Worm (Caenorhabditis elegans) whole organism, late embryonic: ENCODE results near the gene fbxb-6.

Experiments
- C08G9.2 ChIP-seq: sonication (generic microtip); optimal IDR thresholded peaks from 2 replicates; lab custom pipeline; 2016; ENCODE audit warnings: mild to moderate bottlenecking, missing genetic modification characterization, moderate library complexity, missing compliant biosample characterization
- C38D4.7 ChIP-seq: fragments of 200-800 bp; sonication (Bioruptor generic); optimal IDR thresholded peaks from 2 replicates; lab custom pipeline; 2018; ENCODE audit warnings: mild to moderate bottlenecking, missing genetic modification characterization, moderate library complexity, missing compliant biosample characterization
- F13H6.1 ChIP-seq: sonication (generic microtip); optimal IDR thresholded peaks from 2 replicates; lab custom pipeline; 2016; ENCODE audit warnings: missing genetic modification characterization, missing compliant biosample characterization
- K09A11.1 ChIP-seq: sonication (generic microtip); optimal IDR thresholded peaks from 2 replicates; lab custom pipeline; 2017; ENCODE audit warnings: antibody characterized with exemption, mild to moderate bottlenecking, missing genetic modification characterization, missing compliant biosample characterization; ENCODE audit not compliant: insufficient read depth
- Y22D7AL.16 ChIP-seq: sonication (generic microtip); optimal IDR thresholded peaks from 2 replicates; lab custom pipeline; 2016; ENCODE audit warnings: missing genetic modification characterization, missing compliant biosample characterization
- ahr-1 ChIP-seq: sonication (generic microtip); optimal IDR thresholded peaks from 2 replicates; lab custom pipeline; 2016; ENCODE audit warnings: missing genetic modification characterization, missing compliant biosample characterization
- ceh-14 ChIP-seq: sonication (generic microtip); optimal IDR thresholded peaks from 2 replicates; lab custom pipeline; 2016; ENCODE audit warnings: missing genotype, missing genetic modification characterization, missing compliant biosample characterization
- ceh-19 ChIP-seq: fragments of 200-800 bp; sonication (Bioruptor generic); optimal IDR thresholded peaks from 2 replicates; lab custom pipeline; 2018; ENCODE audit warnings: mild to moderate bottlenecking, missing genetic modification characterization, missing compliant biosample characterization
- ceh-2 ChIP-seq: sonication (generic microtip); optimal IDR thresholded peaks from 2 replicates; lab custom pipeline; 2016; ENCODE audit warnings: missing genotype, missing genetic modification characterization, missing compliant biosample characterization
- ceh-24 ChIP-seq: sonication (generic microtip); optimal IDR thresholded peaks from 2 replicates; lab custom pipeline; 2016; ENCODE audit warnings: mild to moderate bottlenecking, missing genetic modification characterization, missing compliant biosample characterization
- ceh-30 ChIP-seq: fragments of 150-350 bp; optimal IDR thresholded peaks from 2 replicates; lab custom pipeline; 2014; ENCODE audit warnings: missing biosample characterization, missing genetic modification characterization
- ceh-31 ChIP-seq: sonication (generic microtip); optimal IDR thresholded peaks from 2 replicates; lab custom pipeline; 2016; ENCODE audit warnings: missing genetic modification characterization, missing compliant biosample characterization
- ceh-34 ChIP-seq: sonication (generic microtip); optimal IDR thresholded peaks from 2 replicates; lab custom pipeline; 2016; ENCODE audit warnings: mild to moderate bottlenecking, missing genetic modification characterization, missing compliant biosample characterization
- elt-2 ChIP-seq: sonication (generic microtip); optimal IDR thresholded peaks from 2 replicates; lab custom pipeline; 2016; ENCODE audit warnings: missing genetic modification reagents, missing genetic modification characterization, missing compliant biosample characterization
- ets-4 ChIP-seq: sonication (generic microtip); optimal IDR thresholded peaks from 2 replicates; lab custom pipeline; 2016; ENCODE audit warnings: missing genetic modification characterization, missing compliant biosample characterization
- eyg-1 ChIP-seq: sonication (generic microtip); optimal IDR thresholded peaks from 2 replicates; lab custom pipeline; 2016; ENCODE audit warnings: missing genotype, missing genetic modification characterization, missing compliant biosample characterization
- fax-1 ChIP-seq: sonication (generic microtip); optimal IDR thresholded peaks from 2 replicates; lab custom pipeline; 2016; ENCODE audit warnings: missing genotype, missing genetic modification characterization, missing compliant biosample characterization
- fkh-10 ChIP-seq: fragments of 150-350 bp; optimal IDR thresholded peaks from 2 replicates; lab custom pipeline; 2014; ENCODE audit warnings: missing biosample characterization, missing genetic modification reagents, missing genetic modification characterization
- gmeb-2 ChIP-seq: sonication (generic microtip); optimal IDR thresholded peaks from 2 replicates; lab custom pipeline; 2016; ENCODE audit warnings: missing genetic modification characterization, inconsistent platforms, missing compliant biosample characterization
- hlh-13 ChIP-seq: fragments of 200-800 bp; sonication (Bioruptor generic); optimal IDR thresholded peaks from 2 replicates; lab custom pipeline; 2018; ENCODE audit warnings: mild to moderate bottlenecking, missing genetic modification characterization, missing compliant biosample characterization
- hlh-15 ChIP-seq: sonication (generic microtip); optimal IDR thresholded peaks from 2 replicates; lab custom pipeline; 2016; ENCODE audit warnings: missing genetic modification characterization, missing compliant biosample characterization
- hlh-30 ChIP-seq: sonication (generic microtip); optimal IDR thresholded peaks from 2 replicates; lab custom pipeline; 2017; ENCODE audit warnings: antibody characterized with exemption, missing genetic modification characterization, missing compliant biosample characterization; ENCODE audit not compliant: insufficient read depth
- hlh-6 ChIP-seq: sonication (generic microtip); optimal IDR thresholded peaks from 2 replicates; lab custom pipeline; 2016; ENCODE audit warnings: missing genotype, missing genetic modification characterization, missing compliant biosample characterization
- lim-6 ChIP-seq: sonication (generic microtip); optimal IDR thresholded peaks from 2 replicates; lab custom pipeline; 2016; ENCODE audit warnings: missing genetic modification characterization, missing compliant biosample characterization
- lin-11 ChIP-seq: fragments of 200-800 bp; sonication (Bioruptor generic); optimal IDR thresholded peaks from 2 replicates; lab custom pipeline; 2018; ENCODE audit warnings: mild to moderate bottlenecking, missing genetic modification characterization, missing compliant biosample characterization
- nfya-1 ChIP-seq: sonication (generic microtip); optimal IDR thresholded peaks from 2 replicates; lab custom pipeline; 2017; ENCODE audit warnings: missing genetic modification characterization, mild to moderate bottlenecking, missing compliant biosample characterization, antibody characterized with exemption, moderate library complexity
- nhr-11 ChIP-seq: fragments of 150-350 bp; optimal IDR thresholded peaks from 2 replicates; lab custom pipeline; 2014; ENCODE audit warnings: missing biosample characterization, missing genetic modification characterization
- nhr-232 ChIP-seq: sonication (generic microtip); optimal IDR thresholded peaks from 2 replicates; lab custom pipeline; 2016; ENCODE audit warnings: missing genetic modification characterization, missing compliant biosample characterization
- pat-9 ChIP-seq: fragments of 200-800 bp; sonication (Bioruptor generic); optimal IDR thresholded peaks from 2 replicates; lab custom pipeline; 2018; ENCODE audit warnings: mild to moderate bottlenecking, missing genetic modification characterization, moderate library complexity, missing compliant biosample characterization
- pha-4 ChIP-seq: fragments of 150-350 bp; optimal IDR thresholded peaks from 2 replicates; lab custom pipeline; 2018; ENCODE audit warnings: missing biosample characterization, missing genetic modification reagents, missing genetic modification characterization
- pqm-1 ChIP-seq: sonication (generic microtip); optimal IDR thresholded peaks from 2 replicates; lab custom pipeline; 2016; ENCODE audit warnings: missing genetic modification characterization, missing compliant biosample characterization
- pros-1 ChIP-seq: fragments of 150-350 bp; optimal IDR thresholded peaks from 2 replicates; lab custom pipeline; 2014; ENCODE audit warnings: missing biosample characterization, missing genetic modification reagents, missing genetic modification characterization
- rnt-1 ChIP-seq: sonication (generic microtip); optimal IDR thresholded peaks from 2 replicates; lab custom pipeline; 2016; ENCODE audit warnings: missing genetic modification characterization, missing compliant biosample characterization
- sox-4 ChIP-seq: sonication (generic microtip); optimal IDR thresholded peaks from 2 replicates; lab custom pipeline; 2017; ENCODE audit warnings: mild to moderate bottlenecking, missing genetic modification characterization, inconsistent platforms, missing compliant biosample characterization
- tbx-2 ChIP-seq: sonication (generic microtip); optimal IDR thresholded peaks from 2 replicates; lab custom pipeline; 2016; ENCODE audit warnings: missing genetic modification characterization, missing compliant biosample characterization
- tbx-7 ChIP-seq: sonication (generic microtip); optimal IDR thresholded peaks from 2 replicates; lab custom pipeline; 2016; ENCODE audit warnings: missing genotype, missing genetic modification characterization, missing compliant biosample characterization
- ttx-3 ChIP-seq: sonication (generic microtip); optimal IDR thresholded peaks from 2 replicates; lab custom pipeline; 2016; ENCODE audit warnings: missing genetic modification reagents, missing genetic modification characterization, missing compliant biosample characterization
- unc-86 ChIP-seq: sonication (generic microtip); optimal IDR thresholded peaks from 2 replicates; lab custom pipeline; 2016; ENCODE audit warnings: missing genetic modification characterization, missing compliant biosample characterization
- zip-5 ChIP-seq: sonication (generic microtip); optimal IDR thresholded peaks from 2 replicates; lab custom pipeline; 2016; ENCODE audit warnings: missing genetic modification characterization, missing compliant biosample characterization

The fbxb-6 gene

ce11 chrII:2075513-2075912 is 10.9 kb downstream of the fbxb-6 start, which contains the start of gene F07E5.8:
Gene F07E5.8, minus strand, starts transcription at chrII:2075613.
- TF ChIP-seq eyg-1 (tag; lab: Kevin White, UChicago) (no peak), ceh-19 (GFP tag; lab: Kevin White, UChicago) (no peak), nfya-1 (tag; lab: Kevin White, UChicago) (no peak), ceh-34 (tag; lab: Kevin White, UChicago) (no peak), hlh-30 (tag; lab: Kevin White, UChicago) (no peak), hlh-13 (no peak), F13H6.1 (tag; lab: Kevin White, UChicago) (no peak), ceh-24 (tag; lab: Kevin White, UChicago) (no peak), lin-11 (no peak), sox-4 (tag; lab: Kevin White, UChicago) (no peak), ets-4 (tag; lab: Kevin White, UChicago) (no peak), nhr-232 (tag; lab: Kevin White, UChicago) (no peak), K09A11.1 (tag; lab: Kevin White, UChicago) (no peak), C38D4.7 (no peak), Y22D7AL.16 (no peak), rnt-1 (tag; lab: Kevin White, UChicago) (no peak), ceh-30 (no peak)
- TF ChIP-seq, all 69 proteins: peak for 0

ce11 chrII:2076467-2076866 is 11.9 kb downstream of the fbxb-6 start:
- TF ChIP-seq unc-86 (tag; lab: Kevin White, UChicago), result no peak
- no peak for TF ChIP-seq tbx-7 (tag; lab: Kevin White, UChicago)
- no peak for TF ChIP-seq hlh-6 (tag; lab: Kevin White, UChicago)
- no peak for TF ChIP-seq elt-2 (tag; lab: Kevin White, UChicago)

DNA sequence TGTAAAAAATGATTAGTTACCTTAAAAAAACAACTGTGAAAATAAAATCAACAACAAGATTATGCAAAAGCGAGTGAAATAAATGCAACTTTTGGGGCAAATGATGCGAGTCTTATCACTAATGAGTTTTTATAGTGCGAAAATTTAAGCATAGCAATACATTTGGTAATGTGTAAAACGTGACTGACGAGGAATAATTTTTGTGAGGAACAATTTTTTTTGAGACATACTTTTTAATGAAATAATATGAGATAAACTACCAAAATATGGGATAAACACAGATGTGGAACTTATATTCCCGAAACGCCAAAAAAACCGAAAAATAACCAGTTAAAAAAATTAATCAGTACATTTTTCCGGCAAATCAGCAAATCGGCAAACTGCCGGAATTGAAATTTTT is 15.8 kb downstream of the fbxb-6 start, which contains the start of gene F07E5.9:
Gene F07E5.9, minus strand, starts transcription at position 101 of the 400 bp plus-strand sequence.
- TF ChIP-seq pqm-1 (tag; lab: Kevin White, UChicago) (no peak), ceh-24 (tag; lab: Kevin White, UChicago) (no peak), hlh-13 (no peak), eyg-1 (tag; lab: Kevin White, UChicago) (no peak), nfya-1 (tag; lab: Kevin White, UChicago) (no peak), fkh-10 (no peak), ceh-2 (no peak), ttx-3 (tag; lab: Kevin White, UChicago) (no peak), nhr-11 (no peak)

DNA sequence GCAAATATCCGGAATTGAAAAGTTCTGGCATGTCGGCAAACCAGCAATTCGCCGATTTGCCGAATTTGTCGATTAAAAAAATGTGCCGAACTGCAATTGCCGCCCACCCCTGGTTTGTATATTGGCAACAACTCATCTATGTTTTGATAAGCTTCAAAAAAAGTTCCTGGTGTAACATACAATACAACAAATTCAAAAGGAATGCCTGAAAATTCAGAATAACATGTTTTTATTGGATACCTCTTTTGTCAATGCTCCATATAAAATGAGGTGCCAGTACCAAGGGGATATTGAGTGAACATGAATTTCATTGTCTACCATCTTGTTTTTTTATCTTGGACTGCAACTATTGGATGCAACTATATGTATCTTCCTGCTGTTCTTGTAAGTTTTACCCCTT is 16.7 kb downstream of the fbxb-6 start, which contains the start of gene T16A1.4:
Gene T16A1.4, plus strand, starts transcription at position 301 of the 400 bp plus-strand sequence.
- TF ChIP-seq pat-9 (tag; lab: Kevin White, UChicago) (no peak), hlh-15 (tag; lab: Kevin White, UChicago) (no peak), pros-1 (tag; lab: Kevin White, UChicago) (no peak), ahr-1 (tag; lab: Kevin White, UChicago) (no peak), ceh-31 (no peak), tbx-2 (no peak), ets-4 (tag; lab: Kevin White, UChicago) (no peak), elt-2 (tag; lab: Kevin White, UChicago) (no peak), ceh-30 (no peak), gmeb-2 (no peak), pha-4 (no peak), fax-1 (no peak), Y22D7AL.16 (no peak), pqm-1 (tag; lab: Kevin White, UChicago) (no peak)

DNA sequence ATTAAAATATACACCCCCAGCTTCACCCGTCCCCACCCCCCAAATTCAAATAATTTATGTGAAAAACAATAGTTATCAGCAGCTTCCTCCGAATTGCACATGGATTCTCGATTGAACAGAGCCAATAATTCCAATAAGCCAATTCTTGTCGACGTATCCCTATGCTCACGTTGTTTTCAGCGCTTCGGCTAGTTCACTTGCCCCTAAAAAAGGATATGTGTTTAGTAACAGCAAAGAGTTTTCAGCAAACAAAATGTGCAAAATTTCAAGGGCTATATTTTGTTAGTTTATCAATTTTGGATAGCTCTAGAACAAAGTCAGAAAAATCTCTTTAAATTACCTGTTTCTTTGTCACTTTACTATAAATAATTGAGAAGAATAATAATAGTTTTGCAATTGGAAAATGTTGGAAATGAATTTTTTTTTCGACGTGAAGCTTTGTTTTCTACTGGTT is 19.2 kb downstream of the fbxb-6 start, which contains the start of the genes T16A1.5 and fbxc-49:
Gene T16A1.5, minus strand, starts transcription at position 101 of the 454 bp plus-strand sequence.
Gene fbxc-49, plus strand, starts transcription at position 404 of the 454 bp plus-strand sequence.
- TF ChIP-seq ceh-14 (tag; lab: Kevin White, UChicago), result no peak
- TF ChIP-seq lim-6, result no peak
- TF ChIP-seq C08G9.2 (tag; lab: Kevin White, UChicago), result no peak
- TF ChIP-seq zip-5 (tag; lab: Kevin White, UChicago), result no peak
- no peak for TF ChIP-seq fkh-10
